Fruit fly (Drosophila melanogaster) whole organism, embryonic: ENCODE measurements around the gene CG13455.
A peak's percentile ranks its signal among the peaks of the same experiment; 100 is the strongest.

Source experiments
- Abd-B ChIP-seq: fragments of 200-800 bp; sonication (Bioruptor generic); optimal IDR thresholded peaks from 2 replicates; lab custom pipeline; 2018; ENCODE audit warnings: missing biosample characterization, mild to moderate bottlenecking, missing genetic modification characterization, moderate library complexity
- Bdp1 ChIP-seq: fragments of 200-800 bp; sonication (Bioruptor generic); optimal IDR thresholded peaks from 3 replicates; lab custom pipeline; 2016; ENCODE audit warnings: missing biosample characterization, missing genetic modification characterization
- CG11085 ChIP-seq: fragments of 200-800 bp; sonication (Bioruptor generic); IDR thresholded peaks from 2 replicates; pipeline ENCODE4 v1.3.6; 2022; ENCODE audit warnings: missing biosample characterization, missing genetic modification characterization
- CG12155 ChIP-seq: fragments of 200-800 bp; sonication (Bioruptor generic); optimal IDR thresholded peaks from 3 replicates; lab custom pipeline; 2016; ENCODE audit warnings: missing biosample characterization, missing genetic modification characterization
- CG12236 ChIP-seq: fragments of 200-800 bp; sonication (Bioruptor generic); optimal IDR thresholded peaks from 2 replicates; lab custom pipeline; 2016; ENCODE audit warnings: missing biosample characterization, missing genetic modification characterization
- CG12391 ChIP-seq: fragments of 200-800 bp; sonication (Bioruptor generic); optimal IDR thresholded peaks from 3 replicates; lab custom pipeline; 2018; ENCODE audit warnings: missing biosample characterization, mild to moderate bottlenecking, missing genetic modification characterization, moderate library complexity
- CG1603 ChIP-seq: fragments of 200-800 bp; sonication (Bioruptor generic); optimal IDR thresholded peaks from 2 replicates; lab custom pipeline; 2019; ENCODE audit warnings: missing biosample characterization, mild to moderate bottlenecking, missing genetic modification characterization, moderate library complexity
- CG16813 ChIP-seq: fragments of 200-800 bp; sonication (Bioruptor generic); IDR thresholded peaks from 3 replicates; pipeline ENCODE4 v1.3.6; 2022; ENCODE audit warnings: missing biosample characterization, missing genetic modification characterization; ENCODE audit not compliant: partially characterized antibody
- CG17186 ChIP-seq: fragments of 200-800 bp; sonication (Bioruptor generic); optimal IDR thresholded peaks from 3 replicates; lab custom pipeline; 2017; ENCODE audit warnings: missing biosample characterization, missing genetic modification reagents, missing genetic modification characterization
- CG17328 ChIP-seq: fragments of 200-800 bp; sonication (Bioruptor generic); IDR thresholded peaks from 2 replicates; pipeline ENCODE4 v1.3.6; 2022; ENCODE audit warnings: missing biosample characterization, missing genetic modification characterization
- CG2116 ChIP-seq: fragments of 200-800 bp; sonication (Bioruptor generic); optimal IDR thresholded peaks from 3 replicates; lab custom pipeline; 2018; ENCODE audit warnings: missing biosample characterization, mild to moderate bottlenecking, missing genetic modification characterization
- CG2712 ChIP-seq: fragments of 200-800 bp; optimal IDR thresholded peaks from 3 replicates; lab custom pipeline; 2019; ENCODE audit warnings: missing biosample characterization, mild to moderate bottlenecking, missing genetic modification characterization, moderate library complexity
- CG4282 ChIP-seq: fragments of 200-800 bp; sonication (Bioruptor generic); optimal IDR thresholded peaks from 2 replicates; lab custom pipeline; 2016; ENCODE audit warnings: missing biosample characterization, missing genetic modification characterization
- CG4730 ChIP-seq: fragments of 200-800 bp; sonication (Bioruptor generic); IDR thresholded peaks from 2 replicates; pipeline ENCODE4 v1.3.6; 2022; ENCODE audit warnings: missing biosample characterization, missing genetic modification characterization
- CG7963 ChIP-seq: fragments of 200-800 bp; sonication (Bioruptor generic); IDR thresholded peaks from 3 replicates; pipeline ENCODE4 v1.3.6; 2022; ENCODE audit warnings: missing biosample characterization, missing genetic modification characterization; ENCODE audit not compliant: partially characterized antibody
- CG8924 ChIP-seq: fragments of 200-800 bp; optimal IDR thresholded peaks from 3 replicates; lab custom pipeline; 2019; ENCODE audit warnings: missing biosample characterization, mild to moderate bottlenecking, missing genetic modification characterization, moderate library complexity
- CG8944 ChIP-seq: fragments of 200-800 bp; sonication (Bioruptor generic); optimal IDR thresholded peaks from 3 replicates; lab custom pipeline; 2016; ENCODE audit warnings: missing biosample characterization, missing genetic modification characterization
- CoRest ChIP-seq: fragments of 200-800 bp; sonication (Bioruptor generic); optimal IDR thresholded peaks from 3 replicates; lab custom pipeline; 2018; ENCODE audit warnings: missing biosample characterization, mild to moderate bottlenecking, missing genetic modification characterization, moderate library complexity
- D ChIP-seq, 2 experiments: fragments of 200-800 bp in 1 of 2; fragments of >200 bp in 1 of 2; sonication (Bioruptor generic) in 1 of 2; optimal IDR thresholded peaks; 2 replicates in 1 of 2; 3 replicates in 1 of 2; lab custom pipeline; 2017; ENCODE audit warnings: mild to moderate bottlenecking in 1 of 2, missing biosample characterization in 1 of 2, missing genetic modification characterization in 1 of 2, missing genetic modification reagents in 1 of 2
- Dad ChIP-seq: fragments of 200-800 bp; sonication (Bioruptor generic); optimal IDR thresholded peaks from 3 replicates; lab custom pipeline; 2016; ENCODE audit warnings: missing biosample characterization, missing genetic modification characterization
- Dip2 ChIP-seq: fragments of 200-800 bp; sonication (Bioruptor generic); IDR thresholded peaks from 2 replicates; pipeline ENCODE4 v1.3.6; 2022; ENCODE audit warnings: missing biosample characterization, missing genetic modification characterization
- Ets97D ChIP-seq: fragments of 200-800 bp; sonication (Bioruptor generic); optimal IDR thresholded peaks from 3 replicates; lab custom pipeline; 2016; ENCODE audit warnings: missing biosample characterization, missing genetic modification characterization
- Fer1 ChIP-seq: fragments of 200-800 bp; sonication (Bioruptor generic); optimal IDR thresholded peaks from 2 replicates; lab custom pipeline; 2017; ENCODE audit warnings: missing biosample characterization, mild to moderate bottlenecking, missing genetic modification characterization
- HmgD ChIP-seq: fragments of 200-800 bp; sonication (Bioruptor generic); optimal IDR thresholded peaks from 3 replicates; lab custom pipeline; 2016; ENCODE audit warnings: missing biosample characterization, missing genetic modification characterization
- MTF-1 ChIP-seq: fragments of 200-800 bp; sonication (Bioruptor generic); optimal IDR thresholded peaks from 2 replicates; lab custom pipeline; 2018; ENCODE audit warnings: missing biosample characterization, mild to moderate bottlenecking, missing genetic modification characterization, borderline replicate concordance
- Nf-YA ChIP-seq: fragments of 200-800 bp; sonication (Bioruptor generic); IDR thresholded peaks from 2 replicates; pipeline ENCODE4 v1.3.6; 2022; ENCODE audit warnings: missing biosample characterization, missing genetic modification characterization
- Opbp ChIP-seq: fragments of 200-800 bp; sonication (Bioruptor generic); IDR thresholded peaks from 3 replicates; pipeline ENCODE4 v1.3.6; 2022; ENCODE audit warnings: missing biosample characterization, missing genetic modification characterization; ENCODE audit not compliant: partially characterized antibody
- Optix ChIP-seq: fragments of 200-800 bp; sonication (Bioruptor generic); IDR thresholded peaks from 3 replicates; pipeline ENCODE4 v1.3.6; 2022; ENCODE audit warnings: missing biosample characterization, missing genetic modification characterization
- Rfx ChIP-seq: fragments of 200-800 bp; sonication (Bioruptor generic); IDR thresholded peaks from 2 replicates; pipeline ENCODE4 v1.3.6; 2022; ENCODE audit warnings: missing biosample characterization, missing genetic modification characterization
- Sry-δ ChIP-seq: fragments of 200-800 bp; sonication (Bioruptor generic); optimal IDR thresholded peaks from 2 replicates; lab custom pipeline; 2016; ENCODE audit warnings: missing biosample characterization, missing genetic modification characterization
- Stat92E ChIP-seq, 3 experiments: fragments of >200 bp in 2 of 3; fragments of 200-800 bp in 1 of 3; sonication (Bioruptor generic) in 1 of 3; optimal IDR thresholded peaks; 2 replicates each; lab custom pipeline; 2017 to 2019; ENCODE audit warnings: missing biosample characterization in 3 of 3, missing genetic modification characterization in 3 of 3, mild to moderate bottlenecking in 1 of 3, moderate library complexity in 1 of 3
- ase ChIP-seq: fragments of 200-800 bp; sonication (Bioruptor generic); IDR thresholded peaks from 3 replicates; pipeline ENCODE4 v1.3.6; 2022; ENCODE audit warnings: missing biosample characterization, missing genetic modification characterization
- gfzf ChIP-seq: fragments of 200-800 bp; sonication (Bioruptor generic); optimal IDR thresholded peaks from 2 replicates; lab custom pipeline; 2016; ENCODE audit warnings: missing biosample characterization, mild to moderate bottlenecking, missing genetic modification characterization, moderate library complexity
- gsb-n ChIP-seq: fragments of 200-800 bp; sonication (Bioruptor generic); optimal IDR thresholded peaks from 3 replicates; lab custom pipeline; 2018; ENCODE audit warnings: missing biosample characterization, mild to moderate bottlenecking, missing genetic modification characterization
- hkb ChIP-seq, 2 experiments: fragments of 200-800 bp in 1 of 2; fragments of >200 bp in 1 of 2; sonication (Bioruptor generic) in 1 of 2; IDR thresholded peaks in 1 of 2; optimal IDR thresholded peaks in 1 of 2; 2 replicates each; pipeline versions ENCODE4 v1.3.6 to Lab custom; 2017 to 2022; ENCODE audit warnings: missing biosample characterization in 1 of 2, missing genetic modification characterization in 1 of 2
- jumu ChIP-seq: fragments of 200-800 bp; sonication (Bioruptor generic); optimal IDR thresholded peaks from 3 replicates; lab custom pipeline; 2016; ENCODE audit warnings: missing biosample characterization, missing genetic modification characterization
- klu ChIP-seq: fragments of 200-800 bp; sonication (Bioruptor generic); IDR thresholded peaks from 2 replicates; pipeline ENCODE4 v1.3.6; 2022; ENCODE audit warnings: missing biosample characterization, missing genetic modification characterization
- lab ChIP-seq: fragments of 200-800 bp; sonication (Bioruptor generic); optimal IDR thresholded peaks from 3 replicates; lab custom pipeline; 2017; ENCODE audit warnings: missing biosample characterization, missing genetic modification characterization, mild to moderate bottlenecking, moderate library complexity, missing genetic modification reagents
- luna ChIP-seq: fragments of 200-800 bp; sonication (Bioruptor generic); optimal IDR thresholded peaks from 2 replicates; lab custom pipeline; 2016; ENCODE audit warnings: missing biosample characterization, missing genetic modification characterization
- mld ChIP-seq: fragments of 200-800 bp; sonication (Bioruptor generic); IDR thresholded peaks from 3 replicates; pipeline ENCODE4 v1.3.6; 2022; ENCODE audit warnings: missing biosample characterization, missing genetic modification characterization; ENCODE audit not compliant: partially characterized antibody
- sc ChIP-seq, 3 experiments: fragments of >200 bp in 2 of 3; fragments of 200-800 bp in 1 of 3; sonication (Bioruptor generic) in 1 of 3; optimal IDR thresholded peaks; 2 replicates in 2 of 3; 3 replicates in 1 of 3; lab custom pipeline; 2017; ENCODE audit warnings: mild to moderate bottlenecking in 1 of 3, missing biosample characterization in 1 of 3, missing genetic modification characterization in 1 of 3, missing genetic modification reagents in 1 of 3
- sens ChIP-seq: fragments of 200-800 bp; sonication (Bioruptor generic); peaks from one replicate; lab custom pipeline; 2016; ENCODE audit warnings: missing biosample characterization, missing genetic modification characterization
- sim ChIP-seq: fragments of 200-800 bp; sonication (Bioruptor generic); IDR thresholded peaks from 2 replicates; pipeline ENCODE4 v1.3.6; 2022; ENCODE audit warnings: missing biosample characterization, missing genetic modification characterization
- stwl ChIP-seq: fragments of 200-800 bp; sonication (Bioruptor generic); optimal IDR thresholded peaks from 3 replicates; lab custom pipeline; 2018; ENCODE audit warnings: missing biosample characterization, mild to moderate bottlenecking, missing genetic modification characterization, moderate library complexity
- tap ChIP-seq: fragments of 200-800 bp; optimal IDR thresholded peaks from 3 replicates; lab custom pipeline; 2019; ENCODE audit warnings: missing biosample characterization, mild to moderate bottlenecking, missing genetic modification characterization, moderate library complexity
- toy ChIP-seq: fragments of 200-800 bp; sonication (Bioruptor generic); IDR thresholded peaks from 2 replicates; pipeline ENCODE4 v1.3.6; 2022; ENCODE audit warnings: missing biosample characterization, missing genetic modification characterization
- trem ChIP-seq: fragments of 200-800 bp; optimal IDR thresholded peaks from 3 replicates; lab custom pipeline; 2019; ENCODE audit warnings: missing biosample characterization, mild to moderate bottlenecking, missing genetic modification characterization, moderate library complexity
- trh ChIP-seq: fragments of 200-800 bp; sonication (Bioruptor generic); optimal IDR thresholded peaks from 2 replicates; lab custom pipeline; 2016; ENCODE audit warnings: missing biosample characterization, missing genetic modification characterization

CG13455 gene

dm6 chr3L:15523806-15524346 is 27.5 kb downstream of the CG13455 start, which contains the start of gene CG7945 (continued):
- TF ChIP-seq Optix (GFP tag; lab: Robert Waterston, UW) (no peak), hkb (optimal IDR thresholded peaks at IDR 0.05; lab: Kevin White, UChicago) (no peak), hkb (GFP tag; IDR thresholded peaks at IDR 0.05; lab: Robert Waterston, UW) (no peak), CG17328 (GFP tag; lab: Robert Waterston, UW) (no peak), CG8924 (tag; lab: Kevin White, UChicago) (peak; percentile 35), ase (no peak), CG12391 (tag; lab: Kevin White, UChicago) (peak; percentile 23), klu (GFP tag; lab: Robert Waterston, UW) (no peak), lab (GFP tag; lab: Kevin White, UChicago) (no peak), Abd-B (GFP tag; lab: Kevin White, UChicago) (no peak), Rfx (no peak), CG2116 (peak; percentile 85), CG7963 (peak; percentile 49; the same call in 2 of the 3 replicates), CG16813 (GFP tag; lab: Robert Waterston, UW) (peak; percentile 59; the same call in 2 of the 3 replicates), D (optimal IDR thresholded peaks at IDR 0.05; lab: Kevin White, UChicago) (no peak), D (GFP tag; optimal IDR thresholded peaks at IDR 0.05; lab: Kevin White, UChicago) (no peak), CG4730 (GFP tag; lab: Robert Waterston, UW) (no peak), Dad (no peak), tap (no peak), Ets97D (GFP tag; lab: Kevin White, UChicago) (peak; percentile 37), HmgD (GFP tag; lab: Kevin White, UChicago) (no peak), CG12236 (GFP tag; lab: Kevin White, UChicago) (no peak), CG17186 (GFP tag; lab: Kevin White, UChicago) (peak; percentile 39), luna (GFP tag; lab: Kevin White, UChicago) (no peak), Nf-YA (no peak), sim (no peak), CG8944 (GFP tag; lab: Kevin White, UChicago) (no peak), sens (GFP tag; lab: Kevin White, UChicago) (no peak), stwl (tag; lab: Kevin White, UChicago) (peak; percentile 87), mld (GFP tag; lab: Robert Waterston, UW) (0 out of 3 replicates have a peak, but pooled peaks have one; percentile 28), Fer1 (GFP tag; lab: Kevin White, UChicago) (peak; percentile 11), Stat92E (GFP tag; optimal IDR thresholded peaks at IDR 0.05; lab: Kevin White, UChicago) (peak in 1 of 3 experiments; percentile 49), gsb-n (tag; lab: Kevin White, UChicago) (peak; percentile 70), CG12155 (GFP tag; lab: Kevin White, UChicago) (no peak), sc (optimal IDR thresholded peaks at IDR 0.05; lab: Kevin White, UChicago) (no peak), sc (GFP tag; optimal IDR thresholded peaks at IDR 0.05; lab: Kevin White, UChicago) (no peak), CoRest (peak; percentile 10), CG11085 (GFP tag; lab: Robert Waterston, UW) (no peak), Dip2 (no peak), Opbp (GFP tag; lab: Robert Waterston, UW) (peak; percentile 71; the same call in 2 of the 3 replicates), CG4282 (GFP tag; lab: Kevin White, UChicago) (no peak), trem (tag; lab: Kevin White, UChicago) (peak; percentile 70), CG2712 (tag; lab: Kevin White, UChicago) (peak; percentile 29), Bdp1 (GFP tag; lab: Kevin White, UChicago) (no peak), toy (no peak), trh (GFP tag; lab: Kevin White, UChicago) (no peak), MTF-1 (GFP tag; lab: Kevin White, UChicago) (no peak), CG1603 (peak; percentile 60), jumu (GFP tag; lab: Kevin White, UChicago) (no peak), Sry-δ (GFP tag; lab: Kevin White, UChicago) (peak; percentile 60), gfzf (GFP tag; lab: Kevin White, UChicago) (peak; percentile 84)
